Fruit fly (Drosophila melanogaster) whole organism, embryonic: ENCODE results near the gene Ciz1.

Experiments used
- Ada2b ChIP-seq: fragments of 200-800 bp; sonication (Bioruptor generic); IDR thresholded peaks from 2 replicates; pipeline ENCODE4 v1.3.6; 2022; ENCODE audit warnings: missing biosample characterization, missing genetic modification characterization
- Adf1 ChIP-seq: fragments of 200-800 bp; sonication (Bioruptor generic); IDR thresholded peaks from 2 replicates; pipeline ENCODE4 v1.3.6; 2022; ENCODE audit warnings: missing biosample characterization, missing genetic modification characterization
- Awh ChIP-seq: fragments of 200-800 bp; sonication (Bioruptor generic); IDR thresholded peaks from 2 replicates; pipeline ENCODE4, ENCODE4 v1.3.6; 2022; ENCODE audit warnings: missing biosample characterization, missing genetic modification characterization
- B-H2 ChIP-seq: fragments of 200-800 bp; sonication (Bioruptor generic); optimal IDR thresholded peaks from 2 replicates; lab custom pipeline; 2018; ENCODE audit warnings: missing biosample characterization, mild to moderate bottlenecking, missing genetic modification characterization
- CG10147 ChIP-seq: fragments of 200-800 bp; sonication (Bioruptor generic); optimal IDR thresholded peaks from 2 replicates; lab custom pipeline; 2019; ENCODE audit warnings: missing biosample characterization, mild to moderate bottlenecking, missing genetic modification characterization, moderate library complexity
- CG14014 ChIP-seq: fragments of 200-800 bp; sonication (Bioruptor generic); IDR thresholded peaks from 2 replicates; pipeline ENCODE4 v1.3.6; 2022; ENCODE audit warnings: missing biosample characterization, missing genetic modification characterization
- CG14441 ChIP-seq: fragments of 200-800 bp; sonication (Bioruptor generic); IDR thresholded peaks from 2 replicates; pipeline ENCODE4 v1.3.6; 2022; ENCODE audit warnings: missing biosample characterization, missing genetic modification characterization
- CG17328 ChIP-seq: fragments of 200-800 bp; sonication (Bioruptor generic); IDR thresholded peaks from 2 replicates; pipeline ENCODE4 v1.3.6; 2022; ENCODE audit warnings: missing biosample characterization, missing genetic modification characterization
- CG17802 ChIP-seq: fragments of 200-800 bp; sonication (Bioruptor generic); optimal IDR thresholded peaks from 2 replicates; lab custom pipeline; 2018; ENCODE audit warnings: missing biosample characterization, mild to moderate bottlenecking, missing genetic modification characterization, moderate library complexity
- CG18764 ChIP-seq: fragments of 200-800 bp; sonication (Bioruptor generic); optimal IDR thresholded peaks from 3 replicates; lab custom pipeline; 2016; ENCODE audit warnings: missing biosample characterization, missing genetic modification characterization
- CG2712 ChIP-seq: fragments of 200-800 bp; optimal IDR thresholded peaks from 3 replicates; lab custom pipeline; 2019; ENCODE audit warnings: missing biosample characterization, mild to moderate bottlenecking, missing genetic modification characterization, moderate library complexity
- CG33557 ChIP-seq: fragments of 200-800 bp; sonication (Bioruptor generic); optimal IDR thresholded peaks from 2 replicates; lab custom pipeline; 2019; ENCODE audit warnings: missing biosample characterization, mild to moderate bottlenecking, missing genetic modification characterization, moderate library complexity
- CG3407 ChIP-seq: fragments of 200-800 bp; sonication (Bioruptor generic); optimal IDR thresholded peaks from 2 replicates; lab custom pipeline; 2018; ENCODE audit warnings: missing biosample characterization, mild to moderate bottlenecking, missing genetic modification characterization
- CG42726 ChIP-seq: fragments of 200-800 bp; sonication (Bioruptor generic); IDR thresholded peaks from 2 replicates; pipeline ENCODE4 v1.3.6; 2022; ENCODE audit warnings: missing biosample characterization, missing genetic modification characterization; ENCODE audit not compliant: partially characterized antibody
- CG4328 ChIP-seq: fragments of 200-800 bp; sonication (Bioruptor generic); optimal IDR thresholded peaks from 3 replicates; lab custom pipeline; 2017; ENCODE audit warnings: missing biosample characterization, missing genetic modification reagents, missing genetic modification characterization
- CG4617 ChIP-seq: fragments of 200-800 bp; sonication (Bioruptor generic); optimal IDR thresholded peaks from 3 replicates; lab custom pipeline; 2016; ENCODE audit warnings: missing biosample characterization, missing genetic modification characterization, borderline replicate concordance
- CG5180 ChIP-seq: fragments of 200-800 bp; sonication (Bioruptor generic); optimal IDR thresholded peaks from 3 replicates; lab custom pipeline; 2017; ENCODE audit warnings: missing biosample characterization, missing genetic modification characterization, mild to moderate bottlenecking, moderate library complexity, missing genetic modification reagents
- CrebB ChIP-seq: fragments of 200-800 bp; sonication (Bioruptor generic); optimal IDR thresholded peaks from 3 replicates; lab custom pipeline; 2018; ENCODE audit warnings: missing biosample characterization, mild to moderate bottlenecking, missing genetic modification characterization
- Dip3 ChIP-seq: fragments of 200-800 bp; sonication (Bioruptor generic); optimal IDR thresholded peaks from 3 replicates; lab custom pipeline; 2016; ENCODE audit warnings: missing biosample characterization, missing genetic modification characterization
- Dll ChIP-seq: fragments of 200-800 bp; sonication (Bioruptor generic); IDR thresholded peaks from 4 replicates; pipeline ENCODE4 v1.3.6; 2022; ENCODE audit warnings: missing biosample characterization, missing genetic modification characterization; ENCODE audit not compliant: partially characterized antibody
- Jarid2 ChIP-seq: fragments of 200-800 bp; sonication (Bioruptor generic); optimal IDR thresholded peaks from 3 replicates; lab custom pipeline; 2017; ENCODE audit warnings: mild to moderate bottlenecking, missing biosample characterization, missing genetic modification reagents, missing genetic modification characterization
- Kr ChIP-seq: fragments of 200-800 bp; sonication (Bioruptor generic); optimal IDR thresholded peaks from 2 replicates; lab custom pipeline; 2017; ENCODE audit warnings: missing biosample characterization, mild to moderate bottlenecking, missing genetic modification characterization
- Mrtf ChIP-seq: fragments of 200-800 bp; sonication (Bioruptor generic); IDR thresholded peaks from 3 replicates; pipeline ENCODE4 v1.3.6; 2022; ENCODE audit warnings: missing biosample characterization, missing genetic modification characterization
- Pdp1 ChIP-seq, 2 experiments: fragments of 200-800 bp; sonication (Bioruptor generic); optimal IDR thresholded peaks; 3 replicates each; lab custom pipeline; 2016; ENCODE audit warnings: missing biosample characterization in 2 of 2, missing genetic modification characterization in 2 of 2, mild to moderate bottlenecking in 1 of 2, moderate library complexity in 1 of 2
- Xbp1 ChIP-seq: fragments of 200-800 bp; sonication (Bioruptor generic); optimal IDR thresholded peaks from 3 replicates; lab custom pipeline; 2016; ENCODE audit warnings: missing biosample characterization, mild to moderate bottlenecking, missing genetic modification characterization
- Xrp1 ChIP-seq: fragments of 200-800 bp; sonication (Bioruptor generic); IDR thresholded peaks from 2 replicates; pipeline ENCODE4 v1.3.6; 2022; ENCODE audit warnings: missing biosample characterization, missing genetic modification characterization
- al ChIP-seq: fragments of 200-800 bp; sonication (Bioruptor generic); IDR thresholded peaks from 2 replicates; pipeline ENCODE4 v1.3.6; 2022; ENCODE audit warnings: missing biosample characterization, missing genetic modification characterization
- bsh ChIP-seq, 2 experiments: fragments of 200-800 bp; sonication (Bioruptor generic); optimal IDR thresholded peaks; 2 replicates each; lab custom pipeline; 2017 to 2018; ENCODE audit warnings: mild to moderate bottlenecking in 2 of 2, missing biosample characterization in 2 of 2, missing genetic modification characterization in 2 of 2, moderate library complexity in 1 of 2
- corto ChIP-seq: fragments of 200-800 bp; sonication (Bioruptor generic); optimal IDR thresholded peaks from 2 replicates; lab custom pipeline; 2016; ENCODE audit warnings: missing biosample characterization, mild to moderate bottlenecking, missing genetic modification characterization, moderate library complexity
- dm ChIP-seq: fragments of 200-800 bp; sonication (Bioruptor generic); optimal IDR thresholded peaks from 3 replicates; lab custom pipeline; 2016; ENCODE audit warnings: missing biosample characterization, missing genetic modification characterization
- dmrt99B ChIP-seq: fragments of 200-800 bp; sonication (Bioruptor generic); optimal IDR thresholded peaks from 2 replicates; lab custom pipeline; 2018; ENCODE audit warnings: missing biosample characterization, mild to moderate bottlenecking, missing genetic modification characterization, moderate library complexity
- grau ChIP-seq: fragments of 200-800 bp; optimal IDR thresholded peaks from 3 replicates; lab custom pipeline; 2019; ENCODE audit warnings: missing biosample characterization, mild to moderate bottlenecking, missing genetic modification characterization, moderate library complexity
- gsb-n ChIP-seq: fragments of 200-800 bp; sonication (Bioruptor generic); optimal IDR thresholded peaks from 3 replicates; lab custom pipeline; 2018; ENCODE audit warnings: missing biosample characterization, mild to moderate bottlenecking, missing genetic modification characterization
- gt ChIP-seq: fragments of 200-800 bp; sonication (Bioruptor generic); IDR thresholded peaks from 2 replicates; pipeline ENCODE4 v1.3.6; 2022; ENCODE audit warnings: missing biosample characterization, missing genetic modification characterization
- hkb ChIP-seq, 2 experiments: fragments of 200-800 bp in 1 of 2; fragments of >200 bp in 1 of 2; sonication (Bioruptor generic) in 1 of 2; IDR thresholded peaks in 1 of 2; optimal IDR thresholded peaks in 1 of 2; 2 replicates each; pipeline versions ENCODE4 v1.3.6 to Lab custom; 2017 to 2022; ENCODE audit warnings: missing biosample characterization in 1 of 2, missing genetic modification characterization in 1 of 2
- jumu ChIP-seq: fragments of 200-800 bp; sonication (Bioruptor generic); optimal IDR thresholded peaks from 3 replicates; lab custom pipeline; 2016; ENCODE audit warnings: missing biosample characterization, missing genetic modification characterization
- ken ChIP-seq: fragments of 200-800 bp; sonication (Bioruptor generic); IDR thresholded peaks from 3 replicates; pipeline ENCODE4 v1.3.6; 2022; ENCODE audit warnings: missing biosample characterization, missing genetic modification characterization
- kni ChIP-seq: fragments of 200-800 bp; sonication (Bioruptor generic); optimal IDR thresholded peaks from 3 replicates; lab custom pipeline; 2017; ENCODE audit warnings: mild to moderate bottlenecking, missing biosample characterization, missing genetic modification reagents, missing genetic modification characterization
- lab ChIP-seq: fragments of 200-800 bp; sonication (Bioruptor generic); optimal IDR thresholded peaks from 3 replicates; lab custom pipeline; 2017; ENCODE audit warnings: missing biosample characterization, missing genetic modification characterization, mild to moderate bottlenecking, moderate library complexity, missing genetic modification reagents
- mirr ChIP-seq: fragments of 200-800 bp; sonication (Bioruptor generic); optimal IDR thresholded peaks from 3 replicates; lab custom pipeline; 2018; ENCODE audit warnings: missing biosample characterization, mild to moderate bottlenecking, missing genetic modification characterization
- pan ChIP-seq, 4 experiments: fragments of >200 bp in 3 of 4; fragments of 200-800 bp in 1 of 4; sonication (Bioruptor generic) in 1 of 4; optimal IDR thresholded peaks in 3 of 4; IDR thresholded peaks in 1 of 4; 2 replicates each; pipeline versions ENCODE4 v1.3.6 to Lab custom; 2017 to 2022; ENCODE audit warnings: missing biosample characterization in 2 of 4, missing genetic modification characterization in 2 of 4, mixed read lengths in 1 of 4
- phol ChIP-seq: fragments of 200-800 bp; sonication (Bioruptor generic); optimal IDR thresholded peaks from 3 replicates; lab custom pipeline; 2018; ENCODE audit warnings: missing biosample characterization, mild to moderate bottlenecking, missing genetic modification characterization, moderate library complexity
- sens ChIP-seq: fragments of 200-800 bp; sonication (Bioruptor generic); peaks from one replicate; lab custom pipeline; 2016; ENCODE audit warnings: missing biosample characterization, missing genetic modification characterization
- seq ChIP-seq: fragments of 200-800 bp; sonication (Bioruptor generic); IDR thresholded peaks from 2 replicates; pipeline ENCODE4 v1.3.6; 2022; ENCODE audit warnings: missing biosample characterization, missing genetic modification characterization
- tna ChIP-seq: fragments of 200-800 bp; sonication (Bioruptor generic); IDR thresholded peaks from 2 replicates; pipeline ENCODE4 v1.3.6; 2022; ENCODE audit warnings: missing biosample characterization, missing genetic modification characterization; ENCODE audit not compliant: partially characterized antibody
- toy ChIP-seq: fragments of 200-800 bp; sonication (Bioruptor generic); IDR thresholded peaks from 2 replicates; pipeline ENCODE4 v1.3.6; 2022; ENCODE audit warnings: missing biosample characterization, missing genetic modification characterization
- trem ChIP-seq: fragments of 200-800 bp; optimal IDR thresholded peaks from 3 replicates; lab custom pipeline; 2019; ENCODE audit warnings: missing biosample characterization, mild to moderate bottlenecking, missing genetic modification characterization, moderate library complexity
- zen ChIP-seq: fragments of 200-800 bp; sonication (Bioruptor generic); optimal IDR thresholded peaks from 3 replicates; lab custom pipeline; 2018; ENCODE audit warnings: missing biosample characterization, mild to moderate bottlenecking, missing genetic modification characterization, moderate library complexity

Gene Ciz1

dm6 chr3L:9897164-9897783, 32.8 kb downstream of the Ciz1 start (continued):
- TF ChIP-seq CG17328 (GFP tag; lab: Robert Waterston, UW), result 0 out of 2 replicates have a peak, but pooled peaks have one; percentile 25
- no peak for TF ChIP-seq CG4328 (GFP tag; lab: Kevin White, UChicago)
- TF ChIP-seq Dip3, result no peak
- no peak for TF ChIP-seq Jarid2 (GFP tag; lab: Kevin White, UChicago)
- no peak for TF ChIP-seq Mrtf
- TF ChIP-seq CrebB (tag; lab: Kevin White, UChicago), result no peak
- TF ChIP-seq gsb-n (tag; lab: Kevin White, UChicago), result no peak
- no peak for TF ChIP-seq corto (GFP tag; lab: Kevin White, UChicago)
- no peak for TF ChIP-seq CG14014 (GFP tag; lab: Robert Waterston, UW)
- no peak for TF ChIP-seq dmrt99B
- no peak for TF ChIP-seq seq
- TF ChIP-seq ken (GFP tag; lab: Robert Waterston, UW), result no peak
- no peak for TF ChIP-seq jumu (GFP tag; lab: Kevin White, UChicago)
- TF ChIP-seq Awh (GFP tag; lab: Robert Waterston, UW), result no peak
- peak; percentile 4 for TF ChIP-seq CG2712 (tag; lab: Kevin White, UChicago)
- no peak for TF ChIP-seq toy (GFP tag; lab: Robert Waterston, UW)
- peak in 1 of 2 experiments; percentile 2 for TF ChIP-seq Pdp1 (GFP tag; optimal IDR thresholded peaks at IDR 0.05; lab: Kevin White, UChicago)
- peak; percentile 68 for TF ChIP-seq sens (GFP tag; lab: Kevin White, UChicago)
- TF ChIP-seq Ada2b, result no peak
- no peak for TF ChIP-seq tna (GFP tag; lab: Robert Waterston, UW)
- TF ChIP-seq CG4617 (GFP tag; lab: Kevin White, UChicago), result no peak
- no peak for TF ChIP-seq phol (tag; lab: Kevin White, UChicago)
- TF ChIP-seq trem (tag; lab: Kevin White, UChicago), result no peak
- TF ChIP-seq CG17802 (tag; lab: Kevin White, UChicago), result no peak
- no peak for TF ChIP-seq gt (GFP tag; lab: Robert Waterston, UW)
- TF ChIP-seq hkb (optimal IDR thresholded peaks at IDR 0.05; lab: Kevin White, UChicago), result no peak
- TF ChIP-seq hkb (GFP tag; IDR thresholded peaks at IDR 0.05; lab: Robert Waterston, UW), result peak; percentile 33; the same call in 1 of the 2 replicates
- TF ChIP-seq lab, result peak; percentile 21
- no peak for TF ChIP-seq CG42726 (GFP tag; lab: Robert Waterston, UW)
- TF ChIP-seq Xbp1 (GFP tag; lab: Kevin White, UChicago), result peak; percentile 39
- no peak for TF ChIP-seq B-H2 (GFP tag; lab: Kevin White, UChicago)
- peak; percentile 11; the same call in 1 of the 2 replicates for TF ChIP-seq Adf1 (GFP tag; lab: Robert Waterston, UW)
- TF ChIP-seq Kr (GFP tag; lab: Kevin White, UChicago), result no peak
- TF ChIP-seq zen (tag; lab: Kevin White, UChicago), result no peak
- TF ChIP-seq Dll (GFP tag; lab: Robert Waterston, UW), result no peak
- no peak for TF ChIP-seq CG3407 (GFP tag; lab: Kevin White, UChicago)
- TF ChIP-seq pan (optimal IDR thresholded peaks at IDR 0.05; lab: Kevin White, UChicago), result no peak
- no peak for TF ChIP-seq pan (GFP tag; optimal IDR thresholded peaks at IDR 0.05 in 1 of 2, IDR thresholded peaks at IDR 0.05 in 1 of 2)
- TF ChIP-seq mirr, result no peak
- TF ChIP-seq al (GFP tag; lab: Robert Waterston, UW), result no peak
- no peak for TF ChIP-seq CG5180 (GFP tag; lab: Kevin White, UChicago)
- no peak for TF ChIP-seq CG10147 (GFP tag; lab: Kevin White, UChicago)
- TF ChIP-seq CG14441 (GFP tag; lab: Robert Waterston, UW), result no peak
- TF ChIP-seq kni, result no peak
- TF ChIP-seq Xrp1, result 0 out of 2 replicates have a peak, but pooled peaks have one; percentile 29
- no peak for TF ChIP-seq CG18764 (GFP tag; lab: Kevin White, UChicago)
- TF ChIP-seq CG33557 (GFP tag; lab: Kevin White, UChicago), result no peak
- no peak for TF ChIP-seq grau (tag; lab: Kevin White, UChicago)
- TF ChIP-seq dm (GFP tag; lab: Kevin White, UChicago), result no peak
- peak in 1 of 2 experiments; percentile 9 for TF ChIP-seq bsh (GFP tag; optimal IDR thresholded peaks at IDR 0.05; lab: Kevin White, UChicago)
